Worm (Caenorhabditis elegans) whole organism, L4 larva: ENCODE measurements around the gene C07D10.6.

ENCODE experiments used
- F37D6.2 ChIP-seq: sonication (generic microtip); optimal IDR thresholded peaks from 2 replicates; lab custom pipeline; 2016; ENCODE audit warnings: mild to moderate bottlenecking, missing genetic modification characterization, missing compliant biosample characterization
- T20F7.1 ChIP-seq: fragments of 200-800 bp; sonication (Bioruptor generic); optimal IDR thresholded peaks from 2 replicates; lab custom pipeline; 2018; ENCODE audit warnings: mild to moderate bottlenecking, missing genetic modification characterization, missing compliant biosample characterization
- T26A8.4 ChIP-seq: fragments of 200-800 bp; sonication (Bioruptor generic); IDR thresholded peaks from 2 replicates; pipeline ENCODE4 v1.3.6; 2022; ENCODE audit warnings: missing genetic modification characterization, missing compliant biosample characterization
- Y105C5A.15 ChIP-seq: fragments of 200-800 bp; sonication (Bioruptor generic); IDR thresholded peaks from 2 replicates; pipeline ENCODE4 v1.3.6; 2022; ENCODE audit warnings: missing genetic modification characterization, missing compliant biosample characterization
- Y5F2A.4 ChIP-seq: fragments of 200-800 bp; sonication (Bioruptor generic); optimal IDR thresholded peaks from 2 replicates; lab custom pipeline; 2018; ENCODE audit warnings: mild to moderate bottlenecking, missing genetic modification characterization, missing compliant biosample characterization
- aly-2 ChIP-seq: sonication (generic microtip); optimal IDR thresholded peaks from 2 replicates; lab custom pipeline; 2018; ENCODE audit warnings: missing biosample characterization, missing genetic modification characterization
- ama-1 ChIP-seq: fragments of 150-350 bp; optimal IDR thresholded peaks from 2 replicates; lab custom pipeline; 2014; ENCODE audit warnings: inconsistent platforms, mixed read lengths
- attf-4 ChIP-seq: sonication (generic microtip); optimal IDR thresholded peaks from 3 replicates; lab custom pipeline; 2017; ENCODE audit warnings: missing biosample characterization, missing genetic modification characterization
- ceh-32 ChIP-seq: sonication (generic microtip); optimal IDR thresholded peaks from 2 replicates; lab custom pipeline; 2016; ENCODE audit warnings: mild to moderate bottlenecking, missing genetic modification characterization, missing compliant biosample characterization; ENCODE audit not compliant: poor library complexity
- ceh-82 ChIP-seq: sonication (generic microtip); optimal IDR thresholded peaks from 2 replicates; lab custom pipeline; 2017; ENCODE audit warnings: missing biosample characterization, missing genetic modification characterization
- cey-2 ChIP-seq: sonication (generic microtip); optimal IDR thresholded peaks from 3 replicates; lab custom pipeline; 2017; ENCODE audit warnings: missing genetic modification characterization, mild to moderate bottlenecking, missing compliant biosample characterization, antibody characterized with exemption, borderline replicate concordance; ENCODE audit not compliant: insufficient read depth
- daf-16 ChIP-seq, 3 experiments: sonication (generic microtip); optimal IDR thresholded peaks; 2 replicates each; lab custom pipeline; 2016 to 2017; ENCODE audit warnings: missing genetic modification characterization in 3 of 3, missing genetic modification reagents in 3 of 3, mild to moderate bottlenecking in 2 of 3, missing compliant biosample characterization in 2 of 3, missing biosample characterization in 1 of 3, moderate library complexity in 1 of 3
- dmd-6 ChIP-seq: fragments of 200-800 bp; sonication (Bioruptor generic); IDR thresholded peaks from 2 replicates; pipeline ENCODE4 v1.3.6; 2022; ENCODE audit warnings: missing genetic modification reagents, missing genetic modification characterization, missing compliant biosample characterization
- dpl-1 ChIP-seq: fragments of 150-350 bp; optimal IDR thresholded peaks from 2 replicates; lab custom pipeline; 2014; ENCODE audit warnings: missing biosample characterization, missing genetic modification reagents, missing genetic modification characterization
- dve-1 ChIP-seq: sonication (generic microtip); optimal IDR thresholded peaks from 2 replicates; lab custom pipeline; 2017; ENCODE audit warnings: antibody characterized with exemption, mild to moderate bottlenecking, missing genetic modification characterization, missing compliant biosample characterization; ENCODE audit not compliant: insufficient read depth
- fos-1 ChIP-seq: fragments of 150-350 bp; optimal IDR thresholded peaks from 2 replicates; lab custom pipeline; 2014; ENCODE audit warnings: missing biosample characterization, missing genetic modification characterization
- hif-1 ChIP-seq, 2 experiments: sonication (generic microtip); optimal IDR thresholded peaks; 2 replicates each; lab custom pipeline; 2016 to 2017; ENCODE audit warnings: missing compliant biosample characterization in 2 of 2, missing genetic modification characterization in 2 of 2, missing genetic modification reagents in 2 of 2, missing genotype in 2 of 2, mild to moderate bottlenecking in 1 of 2
- hlh-11 ChIP-seq: fragments of 200-800 bp; sonication (Bioruptor generic); optimal IDR thresholded peaks from 2 replicates; lab custom pipeline; 2018; ENCODE audit warnings: mild to moderate bottlenecking, missing genetic modification characterization, missing compliant biosample characterization
- hlh-30 ChIP-seq: sonication (generic microtip); optimal IDR thresholded peaks from 2 replicates; lab custom pipeline; 2017; ENCODE audit warnings: antibody characterized with exemption, mild to moderate bottlenecking, missing genetic modification characterization, missing compliant biosample characterization; ENCODE audit not compliant: insufficient read depth
- hmg-1.1 ChIP-seq: fragments of 200-800 bp; sonication (Bioruptor generic); IDR thresholded peaks from 2 replicates; pipeline ENCODE4 v1.3.6; 2022; ENCODE audit warnings: missing genetic modification reagents, missing genetic modification characterization, missing compliant biosample characterization
- lin-39 ChIP-seq: fragments of 150-350 bp; optimal IDR thresholded peaks from 2 replicates; lab custom pipeline; 2014; ENCODE audit warnings: missing biosample characterization, missing genetic modification reagents, missing genetic modification characterization
- lsy-2 ChIP-seq, 2 experiments: fragments of 150-350 bp in 1 of 2; sonication (generic microtip) in 1 of 2; optimal IDR thresholded peaks; 2 replicates each; lab custom pipeline; 2014 to 2017; ENCODE audit warnings: missing biosample characterization in 2 of 2, missing genetic modification characterization in 2 of 2
- mdl-1 ChIP-seq, 2 experiments: fragments of 150-350 bp in 1 of 2; sonication (generic microtip) in 1 of 2; optimal IDR thresholded peaks; 2 replicates each; lab custom pipeline; 2014 to 2017; ENCODE audit warnings: missing biosample characterization in 2 of 2, missing genetic modification characterization in 2 of 2
- mep-1 ChIP-seq: fragments of 150-350 bp; sonication (generic microtip); optimal IDR thresholded peaks from 3 replicates; lab custom pipeline; 2014; ENCODE audit warnings: missing biosample characterization, missing genetic modification characterization
- mes-2 ChIP-seq: sonication (generic microtip); optimal IDR thresholded peaks from 2 replicates; lab custom pipeline; 2016; ENCODE audit warnings: missing genotype, mild to moderate bottlenecking, missing genetic modification characterization, missing compliant biosample characterization; ENCODE audit not compliant: poor library complexity, severe bottlenecking
- mxl-3 ChIP-seq: fragments of 200-800 bp; sonication (Bioruptor generic); optimal IDR thresholded peaks from 2 replicates; lab custom pipeline; 2018; ENCODE audit warnings: mild to moderate bottlenecking, missing genetic modification characterization, missing compliant biosample characterization
- nhr-10 ChIP-seq: fragments of 150-350 bp; optimal IDR thresholded peaks from 2 replicates; lab custom pipeline; 2014; ENCODE audit warnings: missing biosample characterization, missing genetic modification characterization
- nhr-11 ChIP-seq: fragments of 150-350 bp; optimal IDR thresholded peaks from 2 replicates; lab custom pipeline; 2014; ENCODE audit warnings: missing biosample characterization, missing genetic modification characterization
- nhr-237 ChIP-seq: sonication (generic microtip); optimal IDR thresholded peaks from 2 replicates; lab custom pipeline; 2017; ENCODE audit warnings: missing biosample characterization, missing genetic modification characterization
- nhr-25 ChIP-seq: sonication (generic microtip); optimal IDR thresholded peaks from 2 replicates; lab custom pipeline; 2017; ENCODE audit warnings: missing genetic modification characterization, mild to moderate bottlenecking, missing compliant biosample characterization, antibody characterized with exemption, moderate library complexity, borderline replicate concordance; ENCODE audit not compliant: insufficient read depth
- nhr-28 ChIP-seq: fragments of 150-350 bp; optimal IDR thresholded peaks from 2 replicates; lab custom pipeline; 2014; ENCODE audit warnings: missing biosample characterization, missing genetic modification characterization
- nhr-48 ChIP-seq: sonication (generic microtip); optimal IDR thresholded peaks from 2 replicates; lab custom pipeline; 2016; ENCODE audit warnings: mild to moderate bottlenecking, missing genetic modification characterization, missing compliant biosample characterization
- nhr-77 ChIP-seq: fragments of 150-350 bp; optimal IDR thresholded peaks from 2 replicates; lab custom pipeline; 2014; ENCODE audit warnings: missing biosample characterization, missing genetic modification characterization
- pha-4 ChIP-seq, 2 experiments: fragments of 150-350 bp in 1 of 2; fragments of 200-800 bp in 1 of 2; sonication (Bioruptor generic) in 1 of 2; IDR thresholded peaks in 1 of 2; optimal IDR thresholded peaks in 1 of 2; 2 replicates each; pipeline versions ENCODE4 v1.3.6 to Lab custom; 2014 to 2022; ENCODE audit warnings: missing genetic modification characterization in 2 of 2, missing genetic modification reagents in 2 of 2, missing biosample characterization in 1 of 2, missing compliant biosample characterization in 1 of 2
- pqm-1 ChIP-seq: sonication (generic microtip); optimal IDR thresholded peaks from 2 replicates; lab custom pipeline; 2017; ENCODE audit warnings: missing biosample characterization, missing genetic modification characterization
- unc-130 ChIP-seq: sonication (generic microtip); optimal IDR thresholded peaks from 2 replicates; lab custom pipeline; 2016; ENCODE audit warnings: missing genetic modification reagents, missing genetic modification characterization, missing compliant biosample characterization
- unc-62 ChIP-seq, 3 experiments: fragments of 150-350 bp in 1 of 3; sonication (generic microtip); optimal IDR thresholded peaks in 2 of 3; peaks in 1 of 3; 1 replicate in 1 of 3; 2 replicates in 2 of 3; lab custom pipeline; 2014 to 2017; ENCODE audit warnings: missing biosample characterization in 3 of 3, missing genetic modification characterization in 3 of 3, missing genetic modification reagents in 3 of 3, missing genotype in 1 of 3
- zfp-3 ChIP-seq: fragments of 200-800 bp; sonication (Bioruptor generic); conservative IDR thresholded peaks from 2 replicates; pipeline ENCODE4 v1.3.6; 2022; ENCODE audit warnings: missing genetic modification reagents, missing genetic modification characterization, missing compliant biosample characterization
- ztf-7 ChIP-seq: fragments of 150-350 bp; optimal IDR thresholded peaks from 2 replicates; lab custom pipeline; 2014; ENCODE audit warnings: missing biosample characterization, missing genetic modification characterization

The C07D10.6 gene

ce11 chrII:7358489-7358943 lies 20.6 kb upstream of the C07D10.6 start, which contains the start of gene insc-1:
insc-1 (plus strand) TSS chrII:7358893.
- TF ChIP-seq T26A8.4 (GFP tag; lab: Robert Waterston, UW) (no peak), pha-4 (GFP tag; IDR thresholded peaks at IDR 0.05; lab: Robert Waterston, UW) (no peak), pha-4 (tag; optimal IDR thresholded peaks at IDR 0.05; lab: Kevin White, UChicago) (no peak), mdl-1 (tag; optimal IDR thresholded peaks at IDR 0.05; lab: Kevin White, UChicago) (no peak), ceh-82 (tag; lab: Kevin White, UChicago) (no peak)
- TF ChIP-seq, all 104 proteins: peak for 0

- no peak for TF ChIP-seq fos-1
- peak; percentile 68 for TF ChIP-seq mes-2 (tag; lab: Kevin White, UChicago)
- peak in 1 of 2 experiments; percentile 49 for TF ChIP-seq hif-1 (tag; optimal IDR thresholded peaks at IDR 0.05; lab: Kevin White, UChicago)
- peak; percentile 56 for TF ChIP-seq hlh-30 (tag; lab: Kevin White, UChicago)
- peak in 1 of 2 experiments; percentile 35 for TF ChIP-seq unc-62 (GFP tag; optimal IDR thresholded peaks at IDR 0.05 in 1 of 2; lab: Kevin White, UChicago)
- TF ChIP-seq unc-62 (tag; optimal IDR thresholded peaks at IDR 0.05; lab: Kevin White, UChicago) = no peak
- no peak for TF ChIP-seq zfp-3 (GFP tag; lab: Robert Waterston, UW)
- peak; percentile 75 for TF ChIP-seq nhr-28
- TF ChIP-seq dmd-6 (GFP tag; lab: Robert Waterston, UW) = peak; percentile 85
- no peak for TF ChIP-seq nhr-25
- TF ChIP-seq hmg-1.1 = peak; percentile 30; the same call in 1 of the 2 replicates
- TF ChIP-seq Y105C5A.15 = no peak
- TF ChIP-seq T20F7.1 (GFP tag; lab: Kevin White, UChicago) = peak; percentile 54
- peak; percentile 81 for TF ChIP-seq mxl-3 (GFP tag; lab: Kevin White, UChicago)
- TF ChIP-seq cey-2 (tag; lab: Kevin White, UChicago) = peak; percentile 8
- no peak for TF ChIP-seq F37D6.2 (tag; lab: Kevin White, UChicago)
- TF ChIP-seq daf-16 (GFP tag; optimal IDR thresholded peaks at IDR 0.05; lab: Kevin White, UChicago) = no peak
- peak; percentile 74 for TF ChIP-seq daf-16 (tag; optimal IDR thresholded peaks at IDR 0.05; lab: Kevin White, UChicago)
- no peak for TF ChIP-seq nhr-77
- no peak for TF ChIP-seq attf-4 (tag; lab: Kevin White, UChicago)
- peak; percentile 26 for TF ChIP-seq nhr-11 (tag; lab: Kevin White, UChicago)
- TF ChIP-seq ztf-7 (tag; lab: Kevin White, UChicago) = peak; percentile 1
- peak; percentile 59 for TF ChIP-seq nhr-48 (tag; lab: Kevin White, UChicago)
- TF ChIP-seq ama-1 (lab: Kevin White, UChicago) = no peak
- TF ChIP-seq dpl-1 (GFP tag; lab: Kevin White, UChicago) = peak; percentile 28
- TF ChIP-seq lsy-2 (tag; optimal IDR thresholded peaks at IDR 0.05; lab: Kevin White, UChicago) = peak in 1 of 2 experiments; percentile 65
- TF ChIP-seq dve-1 = peak; percentile 78
- peak; percentile 62 for TF ChIP-seq mep-1 (tag; lab: Kevin White, UChicago)
- TF ChIP-seq hlh-11 (tag; lab: Kevin White, UChicago) = peak; percentile 82
- peak in 1 of 2 experiments; percentile 66 for TF ChIP-seq mdl-1 (tag; optimal IDR thresholded peaks at IDR 0.05; lab: Kevin White, UChicago)
- TF ChIP-seq pqm-1 (tag; lab: Kevin White, UChicago) = peak; percentile 20
Observed at ce11 chrII:7363990-7364455, 15.1 kb upstream of the C07D10.6 start, which contains the start of gene msra-1. msra-1 (minus strand) TSS chrII:7364040.

ce11 chrII:7368761-7369160 lies 10.4 kb upstream of the C07D10.6 start, which contains the start of gene F43E2.6:
F43E2.6 (minus strand) TSS chrII:7368861.
- no peak for TF ChIP-seq aly-2 (tag; lab: Kevin White, UChicago)
- no peak for TF ChIP-seq unc-130 (GFP tag; lab: Kevin White, UChicago)
- no peak for TF ChIP-seq lsy-2 (tag; optimal IDR thresholded peaks at IDR 0.05; lab: Kevin White, UChicago)
- TF ChIP-seq Y5F2A.4 = no peak
- no peak for TF ChIP-seq ceh-32 (tag; lab: Kevin White, UChicago)
- TF ChIP-seq nhr-25 = no peak
- TF ChIP-seq hlh-11 (tag; lab: Kevin White, UChicago) = no peak
- no peak for TF ChIP-seq nhr-237 (tag; lab: Kevin White, UChicago)
- TF ChIP-seq nhr-10 (tag; lab: Kevin White, UChicago) = no peak
- TF ChIP-seq lin-39 (tag; lab: Kevin White, UChicago) = no peak
